Fruit fly (Drosophila melanogaster): ENCODE measurements around the gene Bmcp.

Bmcp gene

dm6 chr3L:11720780-11721179 is at the start of gene Bmcp:
TSS of gene Bmcp (plus strand) at chr3L:11720934.
- TF ChIP-seq Eip78C (GFP tag) (peak; percentile 69), CG1621 (tag; optimal IDR thresholded peaks at IDR 0.05) (peak; percentile 73), CG3032 (tag; optimal IDR thresholded peaks at IDR 0.05) (peak; percentile 4), CG11902 (GFP tag; optimal IDR thresholded peaks at IDR 0.05) (no peak), esn (GFP tag; optimal IDR thresholded peaks at IDR 0.05) (peak; percentile 35), CG8632 (GFP tag; optimal IDR thresholded peaks at IDR 0.05) (no peak), CG32006 (GFP tag; optimal IDR thresholded peaks at IDR 0.05) (no peak), CG6854 (GFP tag; optimal IDR thresholded peaks at IDR 0.05) (peak; percentile 6), Sox14 (GFP tag; optimal IDR thresholded peaks at IDR 0.05) (peak; percentile 40), CG4318 (GFP tag; optimal IDR thresholded peaks at IDR 0.05) (no peak), pdm3 (GFP tag; optimal IDR thresholded peaks at IDR 0.05) (no peak)

dm6 chr3L:11678313-11678817 is 42.4 kb upstream of the Bmcp start:
- TF ChIP-seq Lpt (GFP tag; optimal IDR thresholded peaks at IDR 0.05) (no peak), CG8632 (GFP tag; optimal IDR thresholded peaks at IDR 0.05) (no peak), Smox (GFP tag; optimal IDR thresholded peaks at IDR 0.05) (no peak), CG7368 (GFP tag; optimal IDR thresholded peaks at IDR 0.05) (no peak), spab (GFP tag; optimal IDR thresholded peaks at IDR 0.05) (no peak), Gug (GFP tag; IDR thresholded peaks at IDR 0.05) (no peak)

- TF ChIP-seq CG11902 (GFP tag; optimal IDR thresholded peaks at IDR 0.05): no peak
- TF ChIP-seq pdm3 (GFP tag; optimal IDR thresholded peaks at IDR 0.05): peak; percentile 32
- TF ChIP-seq Eip78C (GFP tag): peak; percentile 70
- no peak for TF ChIP-seq Ets21C (GFP tag; optimal IDR thresholded peaks at IDR 0.05)
- peak; percentile 62; the same call in 1 of the 2 replicates for TF ChIP-seq CG11294 (GFP tag; IDR thresholded peaks at IDR 0.05)
- no peak for TF ChIP-seq CG10669 (GFP tag; optimal IDR thresholded peaks at IDR 0.05)
- no peak for TF ChIP-seq Hr39 (GFP tag; optimal IDR thresholded peaks at IDR 0.05)
- TF ChIP-seq fkh (GFP tag; optimal IDR thresholded peaks at IDR 0.05): no peak
- TF ChIP-seq esn (GFP tag; optimal IDR thresholded peaks at IDR 0.05): no peak
- TF ChIP-seq dac (GFP tag; optimal IDR thresholded peaks at IDR 0.05): no peak
- TF ChIP-seq dsx (GFP tag; optimal IDR thresholded peaks at IDR 0.05; ENCODE audit: poor library complexity, severe bottlenecking): no peak
- TF ChIP-seq Sox14 (GFP tag; optimal IDR thresholded peaks at IDR 0.05): no peak
- peak; percentile 10 for TF ChIP-seq acj6 (GFP tag; optimal IDR thresholded peaks at IDR 0.05)
- TF ChIP-seq Smox (GFP tag; optimal IDR thresholded peaks at IDR 0.05): no peak
- no peak for TF ChIP-seq CG6276 (GFP tag; optimal IDR thresholded peaks at IDR 0.05)
- no peak for TF ChIP-seq CG11762 (GFP tag; optimal IDR thresholded peaks at IDR 0.05; ENCODE audit: insufficient read depth)
- TF ChIP-seq CG15336 (GFP tag; IDR thresholded peaks at IDR 0.05): no peak; the same call in 1 of the 2 replicates
- TF ChIP-seq CG4318 (GFP tag; optimal IDR thresholded peaks at IDR 0.05): no peak
- no peak for TF ChIP-seq CG10631 (GFP tag; optimal IDR thresholded peaks at IDR 0.05)
- no peak for TF ChIP-seq CG8319 (GFP tag; optimal IDR thresholded peaks at IDR 0.05)
- TF ChIP-seq CG3032 (tag; optimal IDR thresholded peaks at IDR 0.05): no peak
- no peak for TF ChIP-seq spab (GFP tag; optimal IDR thresholded peaks at IDR 0.05)
- peak; percentile 12 to 22 for TF ChIP-seq ss (GFP tag; optimal IDR thresholded peaks at IDR 0.05)
- TF ChIP-seq eg (GFP tag; IDR thresholded peaks at IDR 0.05): peak; percentile 72; the same call in 2 of the 3 replicates
- peak; percentile 18 for TF ChIP-seq OdsH (GFP tag; optimal IDR thresholded peaks at IDR 0.05)
- no peak for TF ChIP-seq CG7368 (GFP tag; optimal IDR thresholded peaks at IDR 0.05)
- no peak for TF ChIP-seq Blimp-1 (GFP tag; optimal IDR thresholded peaks at IDR 0.05)
- peak; percentile 28 for TF ChIP-seq net (GFP tag; optimal IDR thresholded peaks at IDR 0.05)
- no peak for TF ChIP-seq fd85E (GFP tag; optimal IDR thresholded peaks at IDR 0.05)
- TF ChIP-seq CG1621 (tag; optimal IDR thresholded peaks at IDR 0.05): no peak
- TF ChIP-seq CG16779 (tag; optimal IDR thresholded peaks at IDR 0.05): no peak
- TF ChIP-seq Eip75B (GFP tag; optimal IDR thresholded peaks at IDR 0.05): peak; percentile 18
- no peak for TF ChIP-seq Eip93F (GFP tag; optimal IDR thresholded peaks at IDR 0.05)
- no peak for TF ChIP-seq CG31627 (GFP tag; optimal IDR thresholded peaks at IDR 0.05)
- no peak for TF ChIP-seq CG6808 (GFP tag; optimal IDR thresholded peaks at IDR 0.05)
- TF ChIP-seq Ets96B (tag; optimal IDR thresholded peaks at IDR 0.05): no peak
- peak; percentile 61 for TF ChIP-seq CG3919 (GFP tag; optimal IDR thresholded peaks at IDR 0.05)
- TF ChIP-seq CG8119 (GFP tag; IDR thresholded peaks at IDR 0.05): peak; percentile 38; the same call in 1 of the 3 replicates
- TF ChIP-seq CG9139 (GFP tag; optimal IDR thresholded peaks at IDR 0.05): no peak
- no peak for TF ChIP-seq CG34406 (GFP tag; optimal IDR thresholded peaks at IDR 0.05)
- no peak for TF ChIP-seq Sox15 (GFP tag; optimal IDR thresholded peaks at IDR 0.05)
These were observed 40.4 kb upstream of the Bmcp start, which contains the start of gene CG32085 for dm6 chr3L:11680298-11680697. TSS of gene CG32085 (minus strand) at chr3L:11680344.
